Worm (Caenorhabditis elegans) whole organism, midembryonic: ENCODE data around the gene col-123.

Experiments used
- T22C8.4 ChIP-seq: fragments of 200-800 bp; sonication (Bioruptor generic); IDR thresholded peaks from 2 replicates; pipeline ENCODE4 v1.3.6; 2022; ENCODE audit warnings: missing genetic modification characterization, missing compliant biosample characterization
- flt-1 ChIP-seq: fragments of 200-800 bp; sonication (Bioruptor generic); IDR thresholded peaks from 2 replicates; pipeline ENCODE4 v1.3.6; 2022; ENCODE audit warnings: missing genetic modification characterization, missing compliant biosample characterization
- klf-2 ChIP-seq: fragments of 200-800 bp; sonication (Bioruptor generic); conservative IDR thresholded peaks from 2 replicates; pipeline ENCODE4 v1.3.6; 2022; ENCODE audit warnings: missing genetic modification reagents, missing genetic modification characterization, missing compliant biosample characterization
- ref-1 ChIP-seq: fragments of 200-800 bp; sonication (Bioruptor generic); conservative IDR thresholded peaks from 2 replicates; pipeline ENCODE4 v1.3.6; 2022; ENCODE audit warnings: missing genetic modification reagents, missing genetic modification characterization, missing compliant biosample characterization
- tab-1 ChIP-seq: fragments of 200-800 bp; sonication (Bioruptor generic); IDR thresholded peaks from 2 replicates; pipeline ENCODE4 v1.3.6; 2022; ENCODE audit warnings: missing genetic modification characterization, missing compliant biosample characterization
- ztf-23 ChIP-seq: fragments of 200-800 bp; sonication (Bioruptor generic); IDR thresholded peaks from 2 replicates; pipeline ENCODE4 v1.3.6; 2022; ENCODE audit warnings: missing genetic modification reagents, missing genetic modification characterization, missing compliant biosample characterization

DNA sequence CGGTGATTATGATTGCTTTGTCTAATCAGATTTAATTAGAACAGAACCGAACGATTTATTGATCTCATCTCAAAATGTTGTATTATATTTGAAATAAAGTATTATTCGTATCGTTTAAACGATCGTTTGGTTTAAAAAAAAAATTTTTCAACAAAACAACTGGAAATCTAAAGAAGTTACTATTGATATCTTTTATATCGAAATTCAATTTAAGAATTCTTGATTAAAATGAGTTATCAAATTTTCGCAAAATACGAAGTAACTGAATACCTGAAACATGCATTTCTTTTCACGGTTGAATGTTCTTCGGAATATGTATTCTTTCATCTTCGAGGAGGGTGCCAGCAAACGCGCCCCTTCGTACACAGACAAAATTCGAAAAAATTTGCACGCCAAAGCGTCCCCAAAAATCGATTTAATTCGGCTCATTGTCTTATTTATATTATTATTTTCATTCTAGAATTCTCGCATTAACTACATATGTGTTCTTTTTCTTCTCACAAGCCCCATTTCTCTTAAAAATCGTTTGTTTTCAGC lies 36.3 kb downstream of the col-123 start, which contains the start of gene npp-1:
- TF ChIP-seq ztf-23 (GFP tag; lab: Robert Waterston, UW) (no peak), flt-1 (no peak), ref-1 (GFP tag; lab: Robert Waterston, UW) (no peak), tab-1 (GFP tag; lab: Robert Waterston, UW) (no peak), T22C8.4 (GFP tag; lab: Robert Waterston, UW) (no peak), klf-2 (GFP tag; lab: Robert Waterston, UW) (no peak)
